Worm (Caenorhabditis elegans): ENCODE results near the gene F32E10.8.

ce11 chrIV:7552958-7553553 lies 14.4 kb upstream of the F32E10.8 start, which contains the start of gene dif-1:
- TF ChIP-seq him-1 (tag; optimal IDR thresholded peaks at IDR 0.05) (no peak), dao-5 (tag; optimal IDR thresholded peaks at IDR 0.05) (no peak)
